Fruit fly (Drosophila melanogaster) Kc167 (cell line): Measurements from ENCODE around the gene CG6700.

Experiments used
- Myc ChIP-seq: fragments of >200 bp; optimal IDR thresholded peaks from 2 replicates; lab custom pipeline; 2017; ENCODE audit warnings: missing external identifiers
- h ChIP-seq: fragments of >200 bp; optimal IDR thresholded peaks from 3 replicates; lab custom pipeline; 2018; ENCODE audit warnings: missing external identifiers

- no peak for TF ChIP-seq Myc (lab: Kevin White, UChicago)
- TF ChIP-seq h (lab: Kevin White, UChicago) = no peak
Measured at dm6 chr2L:10822620-10823019, 19.8 kb downstream of the CG6700 start.
